Fruit fly (Drosophila melanogaster) whole organism, embryonic: ENCODE data around the gene Ucp4A.

Source experiments
- Ada2b ChIP-seq: fragments of 200-800 bp; sonication (Bioruptor generic); IDR thresholded peaks from 2 replicates; pipeline ENCODE4 v1.3.6; 2022; ENCODE audit warnings: missing biosample characterization, missing genetic modification characterization
- BEAF-32 ChIP-seq: fragments of 200-800 bp; sonication (Bioruptor generic); optimal IDR thresholded peaks from 3 replicates; lab custom pipeline; 2017; ENCODE audit warnings: missing biosample characterization, missing genetic modification characterization, mild to moderate bottlenecking, moderate library complexity, missing genetic modification reagents
- C15 ChIP-seq: fragments of 200-800 bp; sonication (Bioruptor generic); IDR thresholded peaks from 3 replicates; pipeline ENCODE4 v1.3.6; 2022; ENCODE audit warnings: missing biosample characterization, missing genetic modification characterization
- CG10209 ChIP-seq: fragments of 200-800 bp; sonication (Bioruptor generic); optimal IDR thresholded peaks from 3 replicates; lab custom pipeline; 2017; ENCODE audit warnings: missing biosample characterization, mild to moderate bottlenecking, missing genetic modification characterization, missing genetic modification reagents
- CG10267 ChIP-seq: fragments of 200-800 bp; sonication (Bioruptor generic); optimal IDR thresholded peaks from 2 replicates; lab custom pipeline; 2018; ENCODE audit warnings: missing biosample characterization, mild to moderate bottlenecking, missing genetic modification characterization, moderate library complexity
- CG10979 ChIP-seq: fragments of 200-800 bp; sonication (Bioruptor generic); optimal IDR thresholded peaks from 2 replicates; lab custom pipeline; 2018; ENCODE audit warnings: missing biosample characterization, mild to moderate bottlenecking, missing genetic modification characterization, moderate library complexity
- CG12236 ChIP-seq: fragments of 200-800 bp; sonication (Bioruptor generic); optimal IDR thresholded peaks from 2 replicates; lab custom pipeline; 2016; ENCODE audit warnings: missing biosample characterization, missing genetic modification characterization
- CG14710 ChIP-seq: fragments of 200-800 bp; sonication (Bioruptor generic); optimal IDR thresholded peaks from 3 replicates; lab custom pipeline; 2019; ENCODE audit warnings: missing biosample characterization, mild to moderate bottlenecking, missing genetic modification characterization, moderate library complexity
- CG15073 ChIP-seq: fragments of 200-800 bp; sonication (Bioruptor generic); optimal IDR thresholded peaks from 2 replicates; lab custom pipeline; 2016; ENCODE audit warnings: missing biosample characterization, missing genetic modification characterization
- CG17912 ChIP-seq: fragments of 200-800 bp; sonication (Bioruptor generic); optimal IDR thresholded peaks from 2 replicates; lab custom pipeline; 2018; ENCODE audit warnings: missing biosample characterization, mild to moderate bottlenecking, missing genetic modification characterization
- CG2202 ChIP-seq: fragments of 200-800 bp; sonication (Bioruptor generic); optimal IDR thresholded peaks from 2 replicates; lab custom pipeline; 2018; ENCODE audit warnings: missing biosample characterization, mild to moderate bottlenecking, missing genetic modification characterization
- CG30403 ChIP-seq: fragments of 200-800 bp; sonication (Bioruptor generic); optimal IDR thresholded peaks from 3 replicates; lab custom pipeline; 2016; ENCODE audit warnings: missing biosample characterization, missing genetic modification characterization
- CG4730 ChIP-seq: fragments of 200-800 bp; sonication (Bioruptor generic); IDR thresholded peaks from 2 replicates; pipeline ENCODE4 v1.3.6; 2022; ENCODE audit warnings: missing biosample characterization, missing genetic modification characterization
- CG5953 ChIP-seq: fragments of 200-800 bp; sonication (Bioruptor generic); IDR thresholded peaks from 2 replicates; pipeline ENCODE4 v1.3.6; 2022; ENCODE audit warnings: missing biosample characterization, missing genetic modification characterization
- CG6765 ChIP-seq: fragments of 200-800 bp; sonication (Bioruptor generic); optimal IDR thresholded peaks from 3 replicates; lab custom pipeline; 2017; ENCODE audit warnings: missing biosample characterization, mild to moderate bottlenecking, missing genetic modification characterization
- CG7556 ChIP-seq: fragments of 200-800 bp; sonication (Bioruptor generic); optimal IDR thresholded peaks from 2 replicates; lab custom pipeline; 2017; ENCODE audit warnings: missing biosample characterization, mild to moderate bottlenecking, missing genetic modification characterization
- CG7839 ChIP-seq: fragments of 200-800 bp; sonication (Bioruptor generic); optimal IDR thresholded peaks from 3 replicates; lab custom pipeline; 2018; ENCODE audit warnings: missing biosample characterization, mild to moderate bottlenecking, missing genetic modification characterization, moderate library complexity
- CG8281 ChIP-seq: fragments of 200-800 bp; sonication (Bioruptor generic); optimal IDR thresholded peaks from 2 replicates; lab custom pipeline; 2018; ENCODE audit warnings: missing biosample characterization, mild to moderate bottlenecking, missing genetic modification characterization, moderate library complexity
- CG9876 ChIP-seq: fragments of 200-800 bp; sonication (Bioruptor generic); optimal IDR thresholded peaks from 2 replicates; lab custom pipeline; 2016; ENCODE audit warnings: missing biosample characterization, missing genetic modification characterization
- Chrac-16 ChIP-seq: fragments of 200-800 bp; sonication (Bioruptor generic); optimal IDR thresholded peaks from 3 replicates; lab custom pipeline; 2016; ENCODE audit warnings: missing biosample characterization, missing genetic modification characterization
- Ets65A ChIP-seq: fragments of 200-800 bp; sonication (Bioruptor generic); peaks from one replicate; lab custom pipeline; 2016; ENCODE audit warnings: missing biosample characterization, missing genetic modification characterization
- Ets97D ChIP-seq: fragments of 200-800 bp; sonication (Bioruptor generic); optimal IDR thresholded peaks from 3 replicates; lab custom pipeline; 2016; ENCODE audit warnings: missing biosample characterization, missing genetic modification characterization
- HLH4C ChIP-seq: fragments of 200-800 bp; sonication (Bioruptor generic); IDR thresholded peaks from 3 replicates; pipeline ENCODE4 v1.3.6; 2022; ENCODE audit warnings: missing biosample characterization, missing genetic modification characterization; ENCODE audit not compliant: partially characterized antibody
- HLH54F ChIP-seq: fragments of 200-800 bp; sonication (Bioruptor generic); optimal IDR thresholded peaks from 3 replicates; lab custom pipeline; 2016; ENCODE audit warnings: missing biosample characterization, missing genetic modification characterization
- Mad ChIP-seq: fragments of 200-800 bp; sonication (Bioruptor generic); optimal IDR thresholded peaks from 2 replicates; lab custom pipeline; 2016; ENCODE audit warnings: missing biosample characterization, missing genetic modification characterization
- Meics ChIP-seq: fragments of 200-800 bp; sonication (Bioruptor generic); optimal IDR thresholded peaks from 2 replicates; lab custom pipeline; 2017; ENCODE audit warnings: missing biosample characterization, mild to moderate bottlenecking, missing genetic modification characterization
- Nf-YB ChIP-seq: fragments of 200-800 bp; sonication (Bioruptor generic); optimal IDR thresholded peaks from 3 replicates; lab custom pipeline; 2019; ENCODE audit warnings: missing biosample characterization, mild to moderate bottlenecking, missing genetic modification characterization, moderate library complexity
- Opbp ChIP-seq: fragments of 200-800 bp; sonication (Bioruptor generic); IDR thresholded peaks from 3 replicates; pipeline ENCODE4 v1.3.6; 2022; ENCODE audit warnings: missing biosample characterization, missing genetic modification characterization; ENCODE audit not compliant: partially characterized antibody
- Rx ChIP-seq: fragments of 200-800 bp; sonication (Bioruptor generic); IDR thresholded peaks from 2 replicates; pipeline ENCODE4 v1.3.6; 2022; ENCODE audit warnings: missing biosample characterization, missing genetic modification characterization
- Spps ChIP-seq: fragments of 200-800 bp; sonication (Bioruptor generic); optimal IDR thresholded peaks from 2 replicates; lab custom pipeline; 2018; ENCODE audit warnings: missing biosample characterization, mild to moderate bottlenecking, missing genetic modification characterization
- ab ChIP-seq: fragments of 200-800 bp; sonication (Bioruptor generic); optimal IDR thresholded peaks from 2 replicates; lab custom pipeline; 2016; ENCODE audit warnings: missing biosample characterization, missing genetic modification characterization
- az2 ChIP-seq: fragments of 200-800 bp; sonication (Bioruptor generic); optimal IDR thresholded peaks from 3 replicates; lab custom pipeline; 2016; ENCODE audit warnings: missing biosample characterization, missing genetic modification characterization
- bowl ChIP-seq: fragments of 200-800 bp; sonication (Bioruptor generic); IDR thresholded peaks from 2 replicates; pipeline ENCODE4 v1.3.6; 2022; ENCODE audit warnings: missing biosample characterization, missing genetic modification characterization
- gt ChIP-seq: fragments of 200-800 bp; sonication (Bioruptor generic); IDR thresholded peaks from 2 replicates; pipeline ENCODE4 v1.3.6; 2022; ENCODE audit warnings: missing biosample characterization, missing genetic modification characterization
- h ChIP-seq: fragments of >200 bp; optimal IDR thresholded peaks from 2 replicates; lab custom pipeline; 2017
- nmo ChIP-seq: fragments of 200-800 bp; sonication (Bioruptor generic); optimal IDR thresholded peaks from 2 replicates; lab custom pipeline; 2018; ENCODE audit warnings: missing biosample characterization, mild to moderate bottlenecking, missing genetic modification characterization, moderate library complexity
- onecut ChIP-seq: fragments of 200-800 bp; sonication (Bioruptor generic); IDR thresholded peaks from 2 replicates; pipeline ENCODE4 v1.3.6; 2022; ENCODE audit warnings: missing biosample characterization, missing genetic modification characterization
- org-1 ChIP-seq: fragments of 200-800 bp; sonication (Bioruptor generic); optimal IDR thresholded peaks from 2 replicates; lab custom pipeline; 2017; ENCODE audit warnings: missing biosample characterization, missing genetic modification characterization
- p53 ChIP-seq: fragments of 200-800 bp; sonication (Bioruptor generic); optimal IDR thresholded peaks from 2 replicates; lab custom pipeline; 2016; ENCODE audit warnings: missing biosample characterization, missing genetic modification characterization
- pnt ChIP-seq: fragments of 200-800 bp; sonication (Bioruptor generic); optimal IDR thresholded peaks from 3 replicates; lab custom pipeline; 2016; ENCODE audit warnings: missing biosample characterization, missing genetic modification characterization
- salm ChIP-seq: fragments of 200-800 bp; sonication (Bioruptor generic); optimal IDR thresholded peaks from 2 replicates; lab custom pipeline; 2018; ENCODE audit warnings: missing biosample characterization, mild to moderate bottlenecking, missing genetic modification characterization
- shn ChIP-seq: fragments of 200-800 bp; sonication (Bioruptor generic); optimal IDR thresholded peaks from 3 replicates; lab custom pipeline; 2016; ENCODE audit warnings: missing biosample characterization, missing genetic modification characterization
- slbo ChIP-seq: fragments of 200-800 bp; sonication (Bioruptor generic); IDR thresholded peaks from 2 replicates; pipeline ENCODE4 v1.3.6; 2022; ENCODE audit warnings: missing biosample characterization, missing genetic modification characterization
- slou ChIP-seq: fragments of 200-800 bp; sonication (Bioruptor generic); optimal IDR thresholded peaks from 3 replicates; lab custom pipeline; 2016; ENCODE audit warnings: missing biosample characterization, missing genetic modification characterization
- tll ChIP-seq, 2 experiments: fragments of 200-800 bp in 1 of 2; fragments of >200 bp in 1 of 2; sonication (Bioruptor generic) in 1 of 2; optimal IDR thresholded peaks; 2 replicates each; lab custom pipeline; 2017 to 2019; ENCODE audit warnings: missing biosample characterization in 2 of 2, missing genetic modification characterization in 2 of 2, mild to moderate bottlenecking in 1 of 2, moderate library complexity in 1 of 2
- trem ChIP-seq: fragments of 200-800 bp; optimal IDR thresholded peaks from 3 replicates; lab custom pipeline; 2019; ENCODE audit warnings: missing biosample characterization, mild to moderate bottlenecking, missing genetic modification characterization, moderate library complexity
- vfl ChIP-seq: fragments of 200-800 bp; sonication (Bioruptor generic); optimal IDR thresholded peaks from 2 replicates; lab custom pipeline; 2016; ENCODE audit warnings: missing biosample characterization, missing genetic modification characterization
- zfh1 ChIP-seq: fragments of 200-800 bp; sonication (Bioruptor generic); IDR thresholded peaks from 3 replicates; pipeline ENCODE4 v1.3.6; 2022; ENCODE audit warnings: missing biosample characterization, missing genetic modification characterization
- zfh2 ChIP-seq: fragments of 200-800 bp; sonication (Bioruptor generic); optimal IDR thresholded peaks from 2 replicates; lab custom pipeline; 2016; ENCODE audit warnings: missing biosample characterization, missing genetic modification characterization

Gene Ucp4A

DNA sequence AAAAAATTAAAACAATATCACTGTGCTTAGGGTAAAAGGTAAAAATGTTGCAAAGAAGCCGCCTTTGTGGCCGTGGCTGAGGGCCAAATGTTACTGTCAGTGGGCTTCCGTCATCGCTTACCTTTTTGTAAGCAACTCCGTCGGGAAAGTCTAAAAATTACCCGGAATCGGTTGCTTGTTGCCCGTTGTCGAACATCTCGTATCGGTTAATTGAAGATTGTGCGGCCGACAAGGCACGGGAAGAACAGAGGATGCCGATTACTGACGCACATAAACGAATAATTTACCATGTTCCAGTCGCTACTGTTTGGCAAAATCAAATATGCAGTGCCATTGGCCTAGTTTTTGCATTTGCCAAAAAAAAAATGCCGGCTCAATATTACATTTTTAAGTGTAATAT, 11.3 kb downstream of the Ucp4A start, which contains the start of gene Mco4 (continued):
- TF ChIP-seq ab = no peak
- TF ChIP-seq Mad (GFP tag; lab: Kevin White, UChicago) = no peak

DNA sequence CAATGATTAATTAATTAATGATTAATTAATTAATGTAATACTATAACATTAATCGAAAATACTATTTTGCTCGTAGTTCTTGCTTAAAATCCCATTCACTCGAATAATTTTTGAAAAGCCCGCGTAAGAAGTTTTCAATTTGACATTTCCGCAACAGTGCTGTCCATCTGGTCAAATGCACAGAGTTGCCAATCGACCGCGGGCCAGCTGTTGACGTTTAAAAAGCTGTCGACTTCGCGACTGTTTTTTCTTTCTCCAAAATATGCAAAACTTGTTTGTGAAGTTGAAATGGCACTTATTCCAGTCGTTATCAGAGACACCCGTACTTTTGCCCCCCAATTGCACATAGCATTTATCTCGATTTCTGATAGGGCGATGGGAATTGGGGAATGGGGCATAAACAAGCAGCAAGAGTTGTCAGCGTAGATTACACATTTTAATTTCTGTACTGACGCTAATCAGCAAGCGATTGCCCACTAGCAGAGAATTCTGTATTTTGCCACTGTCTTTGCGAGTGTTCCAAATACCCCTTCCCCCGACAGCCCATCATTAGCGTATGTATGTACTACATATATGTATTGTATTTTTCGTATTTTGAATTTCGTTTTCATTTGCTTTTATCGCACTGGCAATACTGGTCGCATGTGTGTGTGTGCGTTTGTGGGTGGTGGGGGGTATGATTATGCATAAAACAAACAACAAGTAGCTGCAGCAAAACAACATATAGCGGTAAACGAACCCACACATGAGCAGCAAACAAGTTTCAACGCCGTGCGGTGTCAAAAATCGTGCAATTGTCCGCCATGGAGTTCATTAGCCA, 11.9 kb downstream of the Ucp4A start, which contains the start of gene Srx:
Gene Srx, plus strand, starts transcription at position 517 of the 820 bp plus-strand sequence.
- TF ChIP-seq p53 (GFP tag; lab: Kevin White, UChicago) (no peak), Meics (GFP tag; lab: Kevin White, UChicago) (peak; percentile 4), salm (tag; lab: Kevin White, UChicago) (no peak), CG5953 (GFP tag; lab: Robert Waterston, UW) (no peak), CG6765 (no peak), trem (tag; lab: Kevin White, UChicago) (peak; percentile 66), CG7839 (tag; lab: Kevin White, UChicago) (peak; percentile 24), Nf-YB (GFP tag; lab: Kevin White, UChicago) (no peak), shn (GFP tag; lab: Kevin White, UChicago) (peak; percentile 15), Ada2b (GFP tag; lab: Robert Waterston, UW) (no peak), Opbp (GFP tag; lab: Robert Waterston, UW) (no peak), CG10209 (GFP tag; lab: Kevin White, UChicago) (peak; percentile 15), CG15073 (GFP tag; lab: Kevin White, UChicago) (no peak), HLH4C (GFP tag; lab: Robert Waterston, UW) (no peak), CG2202 (tag; lab: Kevin White, UChicago) (no peak), CG7556 (GFP tag; lab: Kevin White, UChicago) (peak; percentile 5), CG10979 (tag; lab: Kevin White, UChicago) (no peak), CG17912 (no peak), CG8281 (no peak), org-1 (GFP tag; lab: Kevin White, UChicago) (peak; percentile 24), CG10267 (tag; lab: Kevin White, UChicago) (peak; percentile 15), slbo (GFP tag; lab: Robert Waterston, UW) (0 out of 2 replicates have a peak, but pooled peaks have one; percentile 17), nmo (GFP tag; lab: Kevin White, UChicago) (peak; percentile 14), CG30403 (GFP tag; lab: Kevin White, UChicago) (peak; percentile 28), onecut (GFP tag; lab: Robert Waterston, UW) (no peak), Ets97D (GFP tag; lab: Kevin White, UChicago) (peak; percentile 66), gt (GFP tag; lab: Robert Waterston, UW) (no peak), CG4730 (GFP tag; lab: Robert Waterston, UW) (no peak), vfl (GFP tag; lab: Kevin White, UChicago) (no peak), BEAF-32 (peak; percentile 42), zfh2 (GFP tag; lab: Kevin White, UChicago) (peak; percentile 12), Ets65A (GFP tag; lab: Kevin White, UChicago) (peak; percentile 68), C15 (GFP tag; lab: Robert Waterston, UW) (no peak), CG12236 (GFP tag; lab: Kevin White, UChicago) (no peak), slou (GFP tag; lab: Kevin White, UChicago) (no peak), pnt (GFP tag; lab: Kevin White, UChicago) (no peak), CG9876 (GFP tag; lab: Kevin White, UChicago) (no peak), tll (GFP tag; optimal IDR thresholded peaks at IDR 0.05; lab: Kevin White, UChicago) (no peak), Rx (GFP tag; lab: Robert Waterston, UW) (no peak), az2 (GFP tag; lab: Kevin White, UChicago) (no peak), zfh1 (GFP tag; lab: Robert Waterston, UW) (0 out of 3 replicates have a peak, but pooled peaks have one; percentile 20), Spps (tag; lab: Kevin White, UChicago) (no peak), CG14710 (tag; lab: Kevin White, UChicago) (peak; percentile 35), HLH54F (GFP tag; lab: Kevin White, UChicago) (peak; percentile 26), bowl (GFP tag; lab: Robert Waterston, UW) (no peak), Chrac-16 (GFP tag; lab: Kevin White, UChicago) (no peak), h (lab: Kevin White, UChicago) (no peak)
